Fruit fly (Drosophila melanogaster) whole organism: ENCODE data around the gene CG13445.

ENCODE experiments used
- CG8478 ChIP-seq: fragments of >200 bp; optimal IDR thresholded peaks from 2 replicates; lab custom pipeline; 2018; ENCODE audit warnings: inconsistent platforms
- Dll ChIP-seq: fragments of >200 bp; optimal IDR thresholded peaks from 2 replicates; lab custom pipeline; 2017
- pan ChIP-seq: fragments of >200 bp; optimal IDR thresholded peaks from 2 replicates; lab custom pipeline; 2017
- psq ChIP-seq: fragments of >200 bp; optimal IDR thresholded peaks from 2 replicates; lab custom pipeline; 2017
- usp ChIP-seq: fragments of >200 bp; optimal IDR thresholded peaks from 2 replicates; lab custom pipeline; 2017; ENCODE audit warnings: missing biosample characterization, missing genetic modification characterization, mixed read lengths

dm6 chr3L:15847655-15848054 lies 38.4 kb downstream of the CG13445 start:
- TF ChIP-seq CG8478 (lab: Kevin White, UChicago) (no peak), usp (GFP tag; lab: Kevin White, UChicago) (no peak), Dll (no peak), psq (no peak), pan (lab: Kevin White, UChicago) (no peak)
